Worm (Caenorhabditis elegans) whole organism, early embryonic: ENCODE data around the gene cyb-1.

Source experiments
- F13C5.2 ChIP-seq: sonication (generic microtip); optimal IDR thresholded peaks from 2 replicates; lab custom pipeline; 2017; ENCODE audit warnings: mild to moderate bottlenecking, missing genetic modification characterization, inconsistent platforms, missing compliant biosample characterization
- aly-1 ChIP-seq: sonication (generic microtip); optimal IDR thresholded peaks from 2 replicates; lab custom pipeline; 2016; ENCODE audit warnings: missing genetic modification characterization, missing compliant biosample characterization
- ama-1 ChIP-seq: fragments of 150-350 bp; optimal IDR thresholded peaks from 2 replicates; lab custom pipeline; 2014
- ceh-13 ChIP-seq: fragments of 200-800 bp; sonication (Bioruptor generic); optimal IDR thresholded peaks from 2 replicates; lab custom pipeline; 2018; ENCODE audit warnings: mild to moderate bottlenecking, missing genetic modification characterization, missing compliant biosample characterization
- ceh-36 ChIP-seq: sonication (generic microtip); optimal IDR thresholded peaks from 2 replicates; lab custom pipeline; 2016; ENCODE audit warnings: missing genetic modification characterization, inconsistent platforms, missing compliant biosample characterization
- flt-1 ChIP-seq: fragments of 200-800 bp; sonication (Bioruptor generic); IDR thresholded peaks from 2 replicates; pipeline ENCODE4 v1.3.6; 2022; ENCODE audit warnings: missing genetic modification characterization, missing compliant biosample characterization
- hnd-1 ChIP-seq: sonication (generic microtip); optimal IDR thresholded peaks from 2 replicates; lab custom pipeline; 2016; ENCODE audit warnings: missing genetic modification characterization, missing compliant biosample characterization
- scrt-1 ChIP-seq: fragments of 200-800 bp; sonication (Bioruptor generic); IDR thresholded peaks from 2 replicates; pipeline ENCODE4 v1.3.6; 2022; ENCODE audit warnings: missing genetic modification characterization, missing compliant biosample characterization
- sea-1 ChIP-seq: fragments of 200-800 bp; sonication (Bioruptor generic); conservative IDR thresholded peaks from 2 replicates; pipeline ENCODE4 v1.3.6; 2022; ENCODE audit warnings: missing genetic modification characterization, missing compliant biosample characterization
- tbx-37 ChIP-seq: fragments of 200-800 bp; sonication (Bioruptor generic); conservative IDR thresholded peaks from 2 replicates; pipeline ENCODE4 v1.3.6; 2022; ENCODE audit warnings: missing genetic modification reagents, missing genetic modification characterization, missing compliant biosample characterization
- tra-4 ChIP-seq: sonication (generic microtip); optimal IDR thresholded peaks from 2 replicates; lab custom pipeline; 2017; ENCODE audit warnings: missing genetic modification characterization, missing compliant biosample characterization

DNA sequence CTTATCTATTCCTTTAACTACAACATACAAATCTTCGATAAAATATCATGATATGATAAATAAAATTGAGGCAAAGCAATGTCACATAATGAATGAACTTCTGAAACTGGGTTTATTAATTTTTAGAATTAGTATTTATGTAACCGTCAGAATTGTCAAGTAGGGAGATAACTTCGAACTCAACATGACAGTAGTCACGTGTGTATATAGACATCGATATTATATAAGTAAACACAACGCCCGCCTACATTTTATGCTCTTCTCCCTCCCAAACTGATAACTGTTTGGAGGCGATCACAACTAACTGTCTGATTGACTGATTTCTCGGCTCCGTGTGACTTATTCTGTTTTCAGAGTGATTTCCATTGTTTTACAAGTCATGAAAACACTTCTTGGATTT is 26.3 kb downstream of the cyb-1 start, which contains the start of gene ugt-54:
- TF ChIP-seq ama-1 (lab: Kevin White, UChicago) = no peak
- TF ChIP-seq sea-1 = no peak
- TF ChIP-seq ceh-13 (GFP tag; lab: Kevin White, UChicago) = no peak
- no peak for TF ChIP-seq tbx-37 (GFP tag; lab: Robert Waterston, UW)
- no peak for TF ChIP-seq flt-1 (GFP tag; lab: Robert Waterston, UW)
- TF ChIP-seq aly-1 = no peak
- no peak for TF ChIP-seq tra-4 (tag; lab: Kevin White, UChicago)
- no peak for TF ChIP-seq scrt-1
- TF ChIP-seq ceh-36 (tag; lab: Kevin White, UChicago) = no peak
- no peak for TF ChIP-seq hnd-1 (tag; lab: Kevin White, UChicago)
- TF ChIP-seq F13C5.2 (tag; lab: Kevin White, UChicago) = no peak
